In the genomic region with DNA sequence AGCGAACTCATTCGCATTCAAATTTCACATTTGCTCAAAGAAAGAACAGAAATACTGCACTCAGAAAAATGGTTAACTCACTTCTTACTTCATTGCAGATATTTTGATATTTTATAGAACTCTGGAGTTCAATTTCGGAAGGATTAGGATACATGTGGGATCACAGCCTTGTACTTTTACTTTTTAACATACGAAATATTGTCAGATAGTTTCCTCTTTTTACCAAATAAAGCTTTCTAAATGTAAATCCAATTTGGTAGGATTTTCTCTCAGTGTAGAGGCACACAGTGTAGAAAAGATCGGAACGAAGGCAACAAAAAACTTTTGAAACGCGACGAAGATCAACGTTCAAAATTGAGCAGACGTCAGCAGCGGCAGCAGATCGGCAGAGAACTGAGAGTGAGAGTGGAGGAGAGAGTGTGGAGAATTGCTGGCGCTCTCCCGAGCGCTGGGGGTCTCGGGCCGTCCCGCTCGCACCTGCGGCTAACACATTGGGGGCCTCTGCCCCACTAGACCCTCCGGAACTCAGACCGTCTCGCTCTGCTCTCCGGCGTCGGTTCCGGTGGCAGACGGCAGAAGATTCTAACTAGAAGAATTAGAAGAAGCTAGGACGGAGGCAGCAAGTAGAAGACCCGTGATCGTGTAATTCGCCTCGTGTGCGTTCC, we compare ENCODE assay signal across 1 fruit fly cellular context.
TF ChIP-seq lines count a peak whose summit lies in the region.

Gene tmod, plus strand, starts transcription at position 619 of the 665 bp plus-strand sequence.

TF ChIP-seq in whole organism, embryonic, 481 proteins besides CTCF, POLR2A, EP300 and RAD21 (continued from another document):
- no peak for TF ChIP-seq Gug (GFP tag; IDR thresholded peaks at IDR 0.05; lab: Robert Waterston, UW)
- no peak for TF ChIP-seq CG14667 (GFP tag; IDR thresholded peaks at IDR 0.05; lab: Robert Waterston, UW)
- 0 out of 2 replicates have a peak, but pooled peaks have one; percentile 28 for TF ChIP-seq onecut (GFP tag; IDR thresholded peaks at IDR 0.05; lab: Robert Waterston, UW)
- TF ChIP-seq CG18619 (GFP tag; optimal IDR thresholded peaks at IDR 0.05; lab: Kevin White, UChicago): no peak
- no peak for TF ChIP-seq stwl (tag; optimal IDR thresholded peaks at IDR 0.05; lab: Kevin White, UChicago)
- peak; percentile 43 for TF ChIP-seq CG30403 (GFP tag; optimal IDR thresholded peaks at IDR 0.05; lab: Kevin White, UChicago)
- TF ChIP-seq oc (tag; optimal IDR thresholded peaks at IDR 0.05; lab: Kevin White, UChicago): no peak
- TF ChIP-seq CG12219 (GFP tag; optimal IDR thresholded peaks at IDR 0.05; lab: Kevin White, UChicago): peak; percentile 46
- TF ChIP-seq CG10565 (GFP tag; optimal IDR thresholded peaks at IDR 0.05; lab: Kevin White, UChicago): no peak
- peak; percentile 9 for TF ChIP-seq cato (GFP tag; optimal IDR thresholded peaks at IDR 0.05; lab: Kevin White, UChicago; ENCODE audit: borderline replicate concordance)
- TF ChIP-seq en (GFP tag; optimal IDR thresholded peaks at IDR 0.05; lab: Kevin White, UChicago): peak; percentile 30
- no peak for TF ChIP-seq Dp (GFP tag; optimal IDR thresholded peaks at IDR 0.05; lab: Kevin White, UChicago)
- no peak for TF ChIP-seq gt (GFP tag; IDR thresholded peaks at IDR 0.05; lab: Robert Waterston, UW)
- TF ChIP-seq grn (GFP tag; optimal IDR thresholded peaks at IDR 0.05; lab: Kevin White, UChicago): no peak
- peak; percentile 43 for TF ChIP-seq CG13287 (GFP tag; IDR thresholded peaks at IDR 0.05; lab: Robert Waterston, UW; ENCODE audit: partially characterized antibody)
- TF ChIP-seq lmd (GFP tag; IDR thresholded peaks at IDR 0.05; lab: Robert Waterston, UW): 0 out of 2 replicates have a peak, but pooled peaks have one; percentile 28
- no peak for TF ChIP-seq Hr39 (optimal IDR thresholded peaks at IDR 0.05; lab: Kevin White, UChicago)
- no peak for TF ChIP-seq abd-A (tag; optimal IDR thresholded peaks at IDR 0.05; lab: Kevin White, UChicago)
- no peak for TF ChIP-seq hkb (optimal IDR thresholded peaks at IDR 0.05; lab: Kevin White, UChicago)
- TF ChIP-seq hkb (GFP tag; IDR thresholded peaks at IDR 0.05; lab: Robert Waterston, UW): peak; percentile 49; the same call in 1 of the 2 replicates
- TF ChIP-seq caup (GFP tag; optimal IDR thresholded peaks at IDR 0.05; lab: Kevin White, UChicago; ENCODE audit: severe bottlenecking): peak; percentile 24
- no peak for TF ChIP-seq Nf-YA (GFP tag; IDR thresholded peaks at IDR 0.05; lab: Robert Waterston, UW)
- peak; percentile 59 for TF ChIP-seq trem (tag; optimal IDR thresholded peaks at IDR 0.05; lab: Kevin White, UChicago)
- peak; percentile 2 for TF ChIP-seq org-1 (GFP tag; optimal IDR thresholded peaks at IDR 0.05; lab: Kevin White, UChicago)
- no peak for TF ChIP-seq ERR (GFP tag; optimal IDR thresholded peaks at IDR 0.05; lab: Kevin White, UChicago)
- TF ChIP-seq Trl (optimal IDR thresholded peaks at IDR 0.05; lab: Kevin White, UChicago): peak; percentile 79 to 84
- no peak for TF ChIP-seq Trl (GFP tag; optimal IDR thresholded peaks at IDR 0.05; lab: Kevin White, UChicago)
- no peak for TF ChIP-seq Hand (GFP tag; optimal IDR thresholded peaks at IDR 0.05; lab: Kevin White, UChicago)
- TF ChIP-seq sr (GFP tag; IDR thresholded peaks at IDR 0.05; lab: Robert Waterston, UW): peak; percentile 36; the same call in 1 of the 3 replicates
- no peak for TF ChIP-seq CG10431 (GFP tag; optimal IDR thresholded peaks at IDR 0.05; lab: Kevin White, UChicago)
- no peak for TF ChIP-seq eyg (GFP tag; optimal IDR thresholded peaks at IDR 0.05; lab: Kevin White, UChicago)
- TF ChIP-seq CG1602 (GFP tag; optimal IDR thresholded peaks at IDR 0.05; lab: Kevin White, UChicago): peak; percentile 5
- TF ChIP-seq CrebB (tag; optimal IDR thresholded peaks at IDR 0.05; lab: Kevin White, UChicago): no peak
- no peak for TF ChIP-seq CG17186 (GFP tag; optimal IDR thresholded peaks at IDR 0.05; lab: Kevin White, UChicago)
- TF ChIP-seq tio (GFP tag; optimal IDR thresholded peaks at IDR 0.05; lab: Kevin White, UChicago): peak; percentile 34
- TF ChIP-seq mirr (GFP tag; optimal IDR thresholded peaks at IDR 0.05; lab: Kevin White, UChicago): peak; percentile 32
- peak in 1 of 2 experiments; percentile 52 for TF ChIP-seq dpn (GFP tag; optimal IDR thresholded peaks at IDR 0.05; lab: Kevin White, UChicago)
- TF ChIP-seq Eip74EF (GFP tag; optimal IDR thresholded peaks at IDR 0.05; lab: Kevin White, UChicago): no peak
- TF ChIP-seq slp2 (GFP tag; optimal IDR thresholded peaks at IDR 0.05; lab: Kevin White, UChicago): no peak
- TF ChIP-seq CG5180 (GFP tag; optimal IDR thresholded peaks at IDR 0.05; lab: Kevin White, UChicago): peak; percentile 21
TF ChIP-seq in whole organism, embryonic: peak in this region for 209.
